Worm (Caenorhabditis elegans): ENCODE data around the gene sel-11.

DNA sequence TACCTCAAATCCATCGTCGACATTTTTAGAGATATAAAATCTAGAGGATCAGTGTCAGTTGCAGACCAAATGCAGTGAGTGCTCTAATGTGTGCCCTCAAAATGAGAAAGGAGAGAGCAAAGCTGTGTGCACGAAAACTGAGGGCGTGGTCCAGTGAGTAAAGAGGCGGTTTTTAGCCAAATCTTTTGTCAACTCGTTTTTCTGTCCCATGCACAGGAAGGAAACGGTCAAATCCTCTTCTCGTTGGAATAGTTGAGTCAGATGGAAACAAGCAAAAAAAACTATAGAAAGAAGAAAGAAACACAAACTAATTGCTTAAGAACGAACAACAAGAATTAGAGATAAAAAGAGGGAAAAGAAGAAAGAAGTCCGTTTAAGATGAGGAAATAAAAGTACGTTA, 44.8 kb downstream of the sel-11 start, which contains the start of gene D2023.3:
- TF ChIP-seq nhr-12 (tag; optimal IDR thresholded peaks at IDR 0.05) = no peak
- TF ChIP-seq pha-4 (tag; optimal IDR thresholded peaks at IDR 0.05) = no peak
- no peak for TF ChIP-seq nhr-11 (tag; optimal IDR thresholded peaks at IDR 0.05)
- no peak for TF ChIP-seq mdl-1 (tag; optimal IDR thresholded peaks at IDR 0.05)
- TF ChIP-seq fos-1 (tag; optimal IDR thresholded peaks at IDR 0.05) = no peak
- no peak for TF ChIP-seq ZK546.5 (tag; optimal IDR thresholded peaks at IDR 0.05)
- TF ChIP-seq snpc-4 (tag; optimal IDR thresholded peaks at IDR 0.05) = no peak
- no peak for TF ChIP-seq ama-1 (optimal IDR thresholded peaks at IDR 0.05)
- no peak for TF ChIP-seq unc-39 (tag; optimal IDR thresholded peaks at IDR 0.05)
- no peak for TF ChIP-seq fkh-2 (tag; optimal IDR thresholded peaks at IDR 0.05)
- no peak for TF ChIP-seq unc-62 (GFP tag; optimal IDR thresholded peaks at IDR 0.05)
- no peak for TF ChIP-seq elt-3 (tag; optimal IDR thresholded peaks at IDR 0.05)
